Fruit fly (Drosophila melanogaster) whole organism, wandering third instar larva: ENCODE data around the gene firl.

Experiments used
- Abd-B ChIP-seq: fragments of >200 bp; optimal IDR thresholded peaks from 2 replicates; lab custom pipeline; 2017; ENCODE audit warnings: missing biosample characterization, missing genetic modification characterization
- CG9705 ChIP-seq: fragments of 200-800 bp; sonication (Bioruptor generic); optimal IDR thresholded peaks from 2 replicates; lab custom pipeline; 2018; ENCODE audit warnings: missing biosample characterization, mild to moderate bottlenecking, missing genetic modification characterization
- Hnf4 ChIP-seq: fragments of 200-800 bp; sonication (Bioruptor generic); optimal IDR thresholded peaks from 2 replicates; lab custom pipeline; 2016; ENCODE audit warnings: missing biosample characterization, mild to moderate bottlenecking, missing genetic modification characterization
- Hr78 ChIP-seq: fragments of >200 bp; optimal IDR thresholded peaks from 2 replicates; lab custom pipeline; 2017; ENCODE audit warnings: missing biosample characterization, missing genetic modification characterization
- Myc ChIP-seq: fragments of >200 bp; optimal IDR thresholded peaks from 2 replicates; lab custom pipeline; 2017
- OdsH ChIP-seq: fragments of 200-800 bp; sonication (Bioruptor generic); optimal IDR thresholded peaks from 2 replicates; lab custom pipeline; 2016; ENCODE audit warnings: missing biosample characterization, mild to moderate bottlenecking, missing genetic modification characterization
- br ChIP-seq: fragments of 200-800 bp; sonication (Bioruptor generic); optimal IDR thresholded peaks from 2 replicates; lab custom pipeline; 2016; ENCODE audit warnings: missing biosample characterization, missing genetic modification characterization
- dmrt93B ChIP-seq: fragments of 200-800 bp; sonication (Bioruptor generic); optimal IDR thresholded peaks from 2 replicates; lab custom pipeline; 2018; ENCODE audit warnings: missing biosample characterization, mild to moderate bottlenecking, missing genetic modification characterization
- dsf ChIP-seq: sonication (Bioruptor generic); optimal IDR thresholded peaks from 2 replicates; lab custom pipeline; 2016; ENCODE audit warnings: missing biosample characterization, missing genetic modification characterization, borderline replicate concordance
- fru ChIP-seq: fragments of 200-800 bp; sonication (Bioruptor generic); optimal IDR thresholded peaks from 3 replicates; lab custom pipeline; 2016; ENCODE audit warnings: missing biosample characterization, mild to moderate bottlenecking, missing genetic modification characterization
- h ChIP-seq: fragments of 200-800 bp; sonication (Bioruptor generic); optimal IDR thresholded peaks from 3 replicates; lab custom pipeline; 2016; ENCODE audit warnings: missing biosample characterization, mild to moderate bottlenecking, missing genetic modification characterization
- pan ChIP-seq: fragments of >200 bp; optimal IDR thresholded peaks from 2 replicates; lab custom pipeline; 2017
- usp ChIP-seq: fragments of >200 bp; optimal IDR thresholded peaks from 2 replicates; lab custom pipeline; 2017; ENCODE audit warnings: missing biosample characterization, missing genetic modification characterization

DNA sequence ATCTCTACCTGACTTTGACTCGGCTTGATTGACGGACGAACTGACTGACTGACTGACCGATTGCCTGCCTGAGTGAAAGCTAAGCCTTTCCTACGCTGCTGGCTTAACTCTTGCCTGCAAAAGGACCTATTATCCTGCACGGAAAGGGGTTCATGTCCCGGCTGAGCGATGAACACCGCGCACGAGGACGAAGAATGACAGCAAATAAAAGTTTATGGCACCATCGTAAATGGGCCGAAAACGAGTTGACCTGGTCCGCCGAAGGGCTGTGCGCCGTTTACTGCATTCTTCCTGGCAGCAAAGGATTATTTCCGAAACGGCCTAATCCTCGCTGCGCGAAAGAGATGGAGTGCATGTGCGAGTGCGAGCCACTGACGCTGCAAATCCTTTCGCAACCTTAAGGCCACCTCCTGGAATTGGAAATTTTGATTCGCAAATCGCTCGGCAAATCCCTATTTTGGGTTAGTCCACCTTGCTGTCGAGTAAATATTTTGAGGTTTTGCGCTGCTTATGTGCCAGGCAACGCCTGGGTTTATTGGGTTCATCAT, 14.6 kb upstream of the firl start:
- TF ChIP-seq OdsH (GFP tag; lab: Kevin White, UChicago) (no peak), Hr78 (GFP tag; lab: Kevin White, UChicago) (no peak), h (no peak), dmrt93B (GFP tag; lab: Kevin White, UChicago) (no peak), dsf (no peak), Myc (lab: Kevin White, UChicago) (no peak), pan (lab: Kevin White, UChicago) (no peak), Abd-B (GFP tag; lab: Kevin White, UChicago) (no peak), CG9705 (GFP tag; lab: Kevin White, UChicago) (no peak), fru (GFP tag; lab: Kevin White, UChicago) (no peak), usp (GFP tag; lab: Kevin White, UChicago) (no peak), Hnf4 (no peak), br (GFP tag; lab: Kevin White, UChicago) (no peak)
